Fruit fly (Drosophila melanogaster) whole organism, pupa: ENCODE data around the gene CG31141.
A peak's percentile ranks its signal among the peaks of the same experiment; 100 is the strongest.

ENCODE experiments used
- CG10348 ChIP-seq: fragments of 200-800 bp; sonication (Bioruptor generic); IDR thresholded peaks from 2 replicates; pipeline ENCODE4 v1.3.6; 2022; ENCODE audit warnings: missing biosample characterization, missing genetic modification characterization
- CG12605 ChIP-seq: fragments of 200-800 bp; sonication (Bioruptor generic); IDR thresholded peaks from 2 replicates; pipeline ENCODE4 v1.3.6; 2022; ENCODE audit warnings: missing biosample characterization, missing genetic modification characterization
- CG13204 ChIP-seq: fragments of 200-800 bp; sonication (Bioruptor generic); optimal IDR thresholded peaks from 2 replicates; lab custom pipeline; 2018; ENCODE audit warnings: missing biosample characterization, mild to moderate bottlenecking, missing genetic modification characterization, moderate library complexity
- CG14655 ChIP-seq: fragments of 200-800 bp; sonication (Bioruptor generic); optimal IDR thresholded peaks from 3 replicates; lab custom pipeline; 2017; ENCODE audit warnings: mild to moderate bottlenecking, missing biosample characterization, missing genetic modification reagents, missing genetic modification characterization
- CG15710 ChIP-seq: fragments of 200-800 bp; sonication (Bioruptor generic); optimal IDR thresholded peaks from 2 replicates; lab custom pipeline; 2018; ENCODE audit warnings: missing biosample characterization, mild to moderate bottlenecking, missing genetic modification characterization, moderate library complexity
- CG17806 ChIP-seq: fragments of 200-800 bp; sonication (Bioruptor generic); optimal IDR thresholded peaks from 2 replicates; lab custom pipeline; 2018; ENCODE audit warnings: missing biosample characterization, mild to moderate bottlenecking, missing genetic modification characterization, moderate library complexity
- CG32121 ChIP-seq: fragments of 200-800 bp; sonication (Bioruptor generic); IDR thresholded peaks from 2 replicates; pipeline ENCODE4 v1.3.6; 2022; ENCODE audit warnings: missing biosample characterization, missing genetic modification characterization
- CG34367 ChIP-seq: fragments of 200-800 bp; sonication (Bioruptor generic); optimal IDR thresholded peaks from 2 replicates; lab custom pipeline; 2018; ENCODE audit warnings: missing biosample characterization, mild to moderate bottlenecking, missing genetic modification characterization
- CG4496 ChIP-seq: fragments of 200-800 bp; sonication (Bioruptor generic); IDR thresholded peaks from 3 replicates; pipeline ENCODE4 v1.3.6; 2022; ENCODE audit warnings: missing biosample characterization, missing genetic modification characterization
- CG8159 ChIP-seq: fragments of 200-800 bp; sonication (Bioruptor generic); optimal IDR thresholded peaks from 3 replicates; lab custom pipeline; 2018; ENCODE audit warnings: missing biosample characterization, mild to moderate bottlenecking, missing genetic modification characterization, moderate library complexity
- CG8301 ChIP-seq: fragments of 200-800 bp; sonication (Bioruptor generic); optimal IDR thresholded peaks from 2 replicates; lab custom pipeline; 2018; ENCODE audit warnings: missing biosample characterization, mild to moderate bottlenecking, missing genetic modification characterization
- CG9948 ChIP-seq: fragments of 200-800 bp; sonication (Bioruptor generic); optimal IDR thresholded peaks from 2 replicates; lab custom pipeline; 2018; ENCODE audit warnings: missing biosample characterization, mild to moderate bottlenecking, missing genetic modification characterization, moderate library complexity
- D1 ChIP-seq: fragments of 200-800 bp; sonication (Bioruptor generic); optimal IDR thresholded peaks from 2 replicates; lab custom pipeline; 2018; ENCODE audit warnings: missing biosample characterization, mild to moderate bottlenecking, missing genetic modification characterization, moderate library complexity
- EcR ChIP-seq: fragments of 200-800 bp; sonication (Bioruptor generic); optimal IDR thresholded peaks from 3 replicates; lab custom pipeline; 2019; ENCODE audit warnings: missing biosample characterization, missing genetic modification characterization, mild to moderate bottlenecking, moderate library complexity, missing genetic modification reagents
- Ets98B ChIP-seq: fragments of 200-800 bp; sonication (Bioruptor generic); IDR thresholded peaks from 2 replicates; pipeline ENCODE4 v1.3.6; 2022; ENCODE audit warnings: missing biosample characterization, missing genetic modification characterization
- Pif1A ChIP-seq: fragments of 200-800 bp; sonication (Bioruptor generic); optimal IDR thresholded peaks from 3 replicates; lab custom pipeline; 2016; ENCODE audit warnings: missing biosample characterization, missing genetic modification characterization
- Pif1B ChIP-seq: fragments of 200-800 bp; sonication (Bioruptor generic); optimal IDR thresholded peaks from 3 replicates; lab custom pipeline; 2016; ENCODE audit warnings: missing biosample characterization, missing genetic modification characterization
- Snoo ChIP-seq: fragments of 200-800 bp; sonication (Bioruptor generic); optimal IDR thresholded peaks from 3 replicates; lab custom pipeline; 2017; ENCODE audit warnings: missing biosample characterization, mild to moderate bottlenecking, missing genetic modification characterization, inconsistent platforms
- fd96Ca ChIP-seq: fragments of 200-800 bp; sonication (Bioruptor generic); IDR thresholded peaks from 3 replicates; pipeline ENCODE4 v1.3.6; 2022; ENCODE audit warnings: missing biosample characterization, missing genetic modification characterization
- gl ChIP-seq: fragments of 200-800 bp; sonication (Bioruptor generic); optimal IDR thresholded peaks from 2 replicates; lab custom pipeline; 2018; ENCODE audit warnings: missing biosample characterization, mild to moderate bottlenecking, missing genetic modification characterization
- rn ChIP-seq: fragments of 200-800 bp; sonication (Bioruptor generic); IDR thresholded peaks from 2 replicates; pipeline ENCODE4 v1.3.6; 2022; ENCODE audit warnings: missing biosample characterization, missing genetic modification characterization

The CG31141 gene

dm6 chr3R:23911073-23911690, 11.9 kb upstream of the CG31141 start:
- TF ChIP-seq EcR (GFP tag; lab: Kevin White, UChicago), result peak; percentile 77
- TF ChIP-seq CG10348 (GFP tag; lab: Robert Waterston, UW), result no peak

dm6 chr3R:23912349-23912748, 10.8 kb upstream of the CG31141 start:
- TF ChIP-seq Pif1B (GFP tag; lab: Kevin White, UChicago), result no peak
- no peak for TF ChIP-seq CG32121 (GFP tag; lab: Robert Waterston, UW)
- TF ChIP-seq CG8301, result no peak
- peak; percentile 45 for TF ChIP-seq CG13204 (GFP tag; lab: Kevin White, UChicago)
- TF ChIP-seq EcR (GFP tag; lab: Kevin White, UChicago), result peak; percentile 36
- TF ChIP-seq D1 (tag; lab: Kevin White, UChicago), result no peak
- TF ChIP-seq CG12605 (GFP tag; lab: Robert Waterston, UW), result no peak

dm6 chr3R:23914415-23915041, 8.6 kb upstream of the CG31141 start:
- TF ChIP-seq Ets98B (no peak), CG12605 (GFP tag; lab: Robert Waterston, UW) (no peak), EcR (GFP tag; lab: Kevin White, UChicago) (no peak), fd96Ca (no peak), gl (tag; lab: Kevin White, UChicago) (no peak), CG8159 (tag; lab: Kevin White, UChicago) (no peak), CG15710 (tag; lab: Kevin White, UChicago) (no peak), CG34367 (tag; lab: Kevin White, UChicago) (no peak), Pif1A (GFP tag; lab: Kevin White, UChicago) (no peak), Snoo (tag; lab: Kevin White, UChicago) (no peak)

DNA sequence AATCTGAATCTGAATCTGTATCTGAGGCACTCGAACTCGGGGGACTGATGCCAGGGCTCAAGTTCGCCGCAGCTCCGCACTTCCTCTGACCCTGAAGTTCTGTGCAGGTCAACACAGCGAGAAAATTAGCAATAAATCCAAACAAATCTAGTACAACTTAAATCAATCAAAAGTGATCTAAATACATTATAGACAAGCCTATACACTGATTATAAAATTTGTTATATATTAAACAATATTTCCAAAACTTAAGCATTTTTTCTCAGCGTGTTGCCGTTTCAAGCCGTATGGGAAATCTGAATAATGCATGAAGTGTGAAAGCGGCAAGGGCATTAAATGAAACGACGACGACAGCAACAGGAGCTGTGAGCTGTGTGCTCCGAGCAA, 8.1 kb upstream of the CG31141 start:
- peak; percentile 95 for TF ChIP-seq Pif1A (GFP tag; lab: Kevin White, UChicago)
- peak; percentile 34; the same call in 1 of the 3 replicates for TF ChIP-seq fd96Ca
- peak; percentile 91 for TF ChIP-seq gl (tag; lab: Kevin White, UChicago)
- TF ChIP-seq CG15710 (tag; lab: Kevin White, UChicago), result peak; percentile 98
- TF ChIP-seq CG32121 (GFP tag; lab: Robert Waterston, UW), result no peak
- peak; percentile 93 for TF ChIP-seq D1 (tag; lab: Kevin White, UChicago)
- peak; percentile 96 for TF ChIP-seq CG17806
- no peak for TF ChIP-seq CG10348 (GFP tag; lab: Robert Waterston, UW)
- peak; percentile 96 for TF ChIP-seq CG34367 (tag; lab: Kevin White, UChicago)
- TF ChIP-seq Snoo (tag; lab: Kevin White, UChicago), result peak; percentile 95
- TF ChIP-seq CG8301, result peak; percentile 66
- TF ChIP-seq CG4496 (GFP tag; lab: Robert Waterston, UW), result peak; percentile 86
- TF ChIP-seq CG8159 (tag; lab: Kevin White, UChicago), result peak; percentile 97
- peak; percentile 94 for TF ChIP-seq CG13204 (GFP tag; lab: Kevin White, UChicago)
- peak; percentile 49 for TF ChIP-seq rn (GFP tag; lab: Robert Waterston, UW)
- TF ChIP-seq CG9948 (tag; lab: Kevin White, UChicago), result peak; percentile 94
- TF ChIP-seq Ets98B, result peak; percentile 45; the same call in 1 of the 2 replicates
- TF ChIP-seq CG12605 (GFP tag; lab: Robert Waterston, UW), result peak; percentile 73
- peak; percentile 78 for TF ChIP-seq CG14655 (GFP tag; lab: Kevin White, UChicago)
- peak; percentile 88 for TF ChIP-seq EcR (GFP tag; lab: Kevin White, UChicago)
- TF ChIP-seq Pif1B (GFP tag; lab: Kevin White, UChicago), result peak; percentile 95
- TF ChIP-seq, all 21 proteins: peak for 19

DNA sequence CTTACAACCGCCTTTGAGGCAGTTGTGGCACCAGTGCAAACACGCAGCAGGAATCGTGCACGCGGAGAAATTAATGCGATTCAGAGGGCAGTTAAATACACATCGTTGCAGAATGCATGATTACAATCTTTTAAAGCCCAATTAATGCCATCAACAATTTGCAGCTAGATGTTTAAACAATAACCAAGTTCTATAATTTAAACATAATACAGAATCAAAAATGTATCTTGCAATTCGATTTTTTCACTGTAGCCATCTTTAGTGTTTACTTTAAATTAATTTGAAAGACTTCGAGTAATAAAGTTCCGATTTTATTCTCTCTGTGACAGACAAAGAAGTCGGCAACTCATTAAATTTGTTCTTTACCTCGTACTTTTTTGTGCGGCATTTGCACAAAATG, 7.1 kb upstream of the CG31141 start:
- TF ChIP-seq rn (GFP tag; lab: Robert Waterston, UW) (0 out of 2 replicates have a peak, but pooled peaks have one; percentile 27), CG32121 (GFP tag; lab: Robert Waterston, UW) (no peak), CG14655 (GFP tag; lab: Kevin White, UChicago) (peak; percentile 83), CG8301 (peak; percentile 78), CG17806 (peak; percentile 93), EcR (GFP tag; lab: Kevin White, UChicago) (no peak), Snoo (tag; lab: Kevin White, UChicago) (peak; percentile 82), CG10348 (GFP tag; lab: Robert Waterston, UW) (no peak), CG8159 (tag; lab: Kevin White, UChicago) (peak; percentile 94), CG12605 (GFP tag; lab: Robert Waterston, UW) (no peak; the same call in 1 of the 2 replicates), Pif1B (GFP tag; lab: Kevin White, UChicago) (peak; percentile 75), CG13204 (GFP tag; lab: Kevin White, UChicago) (peak; percentile 62), CG9948 (tag; lab: Kevin White, UChicago) (peak; percentile 92), Pif1A (GFP tag; lab: Kevin White, UChicago) (peak; percentile 88), CG34367 (tag; lab: Kevin White, UChicago) (peak; percentile 90), gl (tag; lab: Kevin White, UChicago) (peak; percentile 78), fd96Ca (peak; percentile 70), Ets98B (peak; percentile 38; the same call in 1 of the 2 replicates), D1 (tag; lab: Kevin White, UChicago) (peak; percentile 82), CG4496 (GFP tag; lab: Robert Waterston, UW) (peak; percentile 61; the same call in 2 of the 3 replicates), CG15710 (tag; lab: Kevin White, UChicago) (peak; percentile 91)
